ENCODE assay signal across 2 fruit fly cellular contexts in the genomic region with DNA sequence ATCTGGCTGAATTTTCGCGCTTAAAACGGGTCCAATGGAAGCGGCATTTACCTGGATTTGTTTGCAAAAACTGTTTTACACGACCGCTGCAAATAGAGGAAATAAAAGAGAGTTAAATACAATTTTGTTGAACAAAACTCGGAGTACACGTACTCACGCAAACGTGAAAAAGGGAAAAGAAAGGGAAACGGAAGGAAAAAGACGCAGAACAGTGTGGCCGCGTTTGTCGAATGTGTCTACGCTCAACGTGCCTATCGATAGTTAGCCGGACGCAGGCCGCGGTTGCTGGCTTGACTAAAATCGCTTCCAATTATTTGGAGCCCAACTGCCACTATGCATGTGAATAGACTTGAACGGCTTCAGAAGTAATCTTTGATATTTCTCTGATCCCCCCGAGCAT.
TF ChIP-seq lines count a peak whose summit lies in the region.

RpS15Aa (minus strand) TSS at position 252 of the 400 bp plus-strand sequence.

TF ChIP-seq in whole organism, embryonic, 481 proteins besides CTCF, POLR2A, EP300 and RAD21 (continued from another document and continues in another):
- peak; percentile 31; the same call in 1 of the 2 replicates for TF ChIP-seq Drgx (GFP tag; IDR thresholded peaks at IDR 0.05; lab: Robert Waterston, UW)
- no peak for TF ChIP-seq Max (GFP tag; optimal IDR thresholded peaks at IDR 0.05; lab: Kevin White, UChicago)
- no peak for TF ChIP-seq Ada2b (GFP tag; IDR thresholded peaks at IDR 0.05; lab: Robert Waterston, UW)
- TF ChIP-seq HLH3B (GFP tag; IDR thresholded peaks at IDR 0.05; lab: Robert Waterston, UW): peak; percentile 58; the same call in 1 of the 2 replicates
- no peak for TF ChIP-seq cas (GFP tag; IDR thresholded peaks at IDR 0.05; lab: Robert Waterston, UW)
- TF ChIP-seq row (GFP tag; IDR thresholded peaks at IDR 0.05; lab: Robert Waterston, UW): peak; percentile 50
- peak; percentile 36 for TF ChIP-seq da (GFP tag; optimal IDR thresholded peaks at IDR 0.05; lab: Kevin White, UChicago)
- TF ChIP-seq CG11560 (tag; IDR thresholded peaks at IDR 0.05; lab: Robert Waterston, UW): peak; percentile 75
- peak; percentile 68 for TF ChIP-seq CG3995 (GFP tag; optimal IDR thresholded peaks at IDR 0.05; lab: Kevin White, UChicago)
- no peak for TF ChIP-seq Chrac-16 (GFP tag; optimal IDR thresholded peaks at IDR 0.05; lab: Kevin White, UChicago)
- TF ChIP-seq CG6854 (GFP tag; optimal IDR thresholded peaks at IDR 0.05; lab: Kevin White, UChicago): peak; percentile 76
- TF ChIP-seq mam (GFP tag; optimal IDR thresholded peaks at IDR 0.05; lab: Kevin White, UChicago): peak; percentile 73
- TF ChIP-seq org-1 (GFP tag; optimal IDR thresholded peaks at IDR 0.05; lab: Kevin White, UChicago): peak; percentile 60
- TF ChIP-seq run (tag; optimal IDR thresholded peaks at IDR 0.05; lab: Kevin White, UChicago): peak; percentile 38
- TF ChIP-seq Dfd (GFP tag; optimal IDR thresholded peaks at IDR 0.05; lab: Kevin White, UChicago): no peak
- TF ChIP-seq CG13775 (GFP tag; optimal IDR thresholded peaks at IDR 0.05; lab: Kevin White, UChicago): peak; percentile 86
- peak; percentile 55 for TF ChIP-seq CG1529 (GFP tag; optimal IDR thresholded peaks at IDR 0.05; lab: Kevin White, UChicago)
- TF ChIP-seq insv (GFP tag; optimal IDR thresholded peaks at IDR 0.05; lab: Kevin White, UChicago): peak in 1 of 2 experiments; percentile 55
- TF ChIP-seq CG2116 (GFP tag; optimal IDR thresholded peaks at IDR 0.05; lab: Kevin White, UChicago): peak; percentile 62
- TF ChIP-seq lov (optimal IDR thresholded peaks at IDR 0.05; lab: Kevin White, UChicago): no peak
- TF ChIP-seq lov (GFP tag; IDR thresholded peaks at IDR 0.05; lab: Robert Waterston, UW): peak; percentile 90
- TF ChIP-seq Eip74EF (GFP tag; optimal IDR thresholded peaks at IDR 0.05; lab: Kevin White, UChicago): peak in 1 of 2 experiments; percentile 44
- peak; percentile 3 for TF ChIP-seq Tbp (GFP tag; optimal IDR thresholded peaks at IDR 0.05; lab: Kevin White, UChicago)
- peak; percentile 12 for TF ChIP-seq oc (tag; optimal IDR thresholded peaks at IDR 0.05; lab: Kevin White, UChicago)
- peak; percentile 77 for TF ChIP-seq HmgD (GFP tag; optimal IDR thresholded peaks at IDR 0.05; lab: Kevin White, UChicago)
- peak; percentile 38 for TF ChIP-seq bigmax (GFP tag; optimal IDR thresholded peaks at IDR 0.05; lab: Kevin White, UChicago)
- peak; percentile 84 for TF ChIP-seq CG15514 (GFP tag; optimal IDR thresholded peaks at IDR 0.05; lab: Kevin White, UChicago)
- peak; percentile 39; the same call in 1 of the 2 replicates for TF ChIP-seq crol (GFP tag; IDR thresholded peaks at IDR 0.05; lab: Robert Waterston, UW)
- peak; percentile 55 for TF ChIP-seq trem (tag; optimal IDR thresholded peaks at IDR 0.05; lab: Kevin White, UChicago)
- TF ChIP-seq CG9437 (GFP tag; optimal IDR thresholded peaks at IDR 0.05; lab: Kevin White, UChicago): peak; percentile 43
- peak; percentile 49 for TF ChIP-seq CG18011 (GFP tag; optimal IDR thresholded peaks at IDR 0.05; lab: Kevin White, UChicago)
- peak; percentile 85 for TF ChIP-seq CG18619 (GFP tag; optimal IDR thresholded peaks at IDR 0.05; lab: Kevin White, UChicago)
- TF ChIP-seq vvl (GFP tag; IDR thresholded peaks at IDR 0.05; lab: Robert Waterston, UW): peak; percentile 91
- TF ChIP-seq CG7372 (GFP tag; IDR thresholded peaks at IDR 0.05; lab: Robert Waterston, UW): peak; percentile 71; the same call in 1 of the 2 replicates
- TF ChIP-seq Lim3 (GFP tag; IDR thresholded peaks at IDR 0.05; lab: Robert Waterston, UW): peak; percentile 38; the same call in 1 of the 2 replicates
- TF ChIP-seq CG1792 (GFP tag; optimal IDR thresholded peaks at IDR 0.05; lab: Kevin White, UChicago): peak; percentile 45
- TF ChIP-seq tll (GFP tag; optimal IDR thresholded peaks at IDR 0.05; lab: Kevin White, UChicago): no peak
- peak; percentile 34 for TF ChIP-seq cato (GFP tag; optimal IDR thresholded peaks at IDR 0.05; lab: Kevin White, UChicago; ENCODE audit: borderline replicate concordance)
- TF ChIP-seq CG3838 (GFP tag; optimal IDR thresholded peaks at IDR 0.05; lab: Kevin White, UChicago): no peak
- TF ChIP-seq Asciz (GFP tag; optimal IDR thresholded peaks at IDR 0.05; lab: Kevin White, UChicago): peak; percentile 78
- TF ChIP-seq B-H2 (GFP tag; optimal IDR thresholded peaks at IDR 0.05; lab: Kevin White, UChicago): peak; percentile 84
- peak; percentile 46 for TF ChIP-seq chn (GFP tag; optimal IDR thresholded peaks at IDR 0.05; lab: Kevin White, UChicago)
- TF ChIP-seq CG12155 (GFP tag; optimal IDR thresholded peaks at IDR 0.05; lab: Kevin White, UChicago): peak; percentile 27
- TF ChIP-seq az2 (GFP tag; optimal IDR thresholded peaks at IDR 0.05; lab: Kevin White, UChicago): peak; percentile 33
- peak; percentile 35 for TF ChIP-seq gcm2 (GFP tag; optimal IDR thresholded peaks at IDR 0.05; lab: Kevin White, UChicago)
- peak; percentile 42 for TF ChIP-seq CG12104 (GFP tag; optimal IDR thresholded peaks at IDR 0.05; lab: Kevin White, UChicago)
- TF ChIP-seq ranshi (GFP tag; IDR thresholded peaks at IDR 0.05; lab: Robert Waterston, UW): peak; percentile 81
- TF ChIP-seq Ssrp (tag; optimal IDR thresholded peaks at IDR 0.05; lab: Kevin White, UChicago): peak; percentile 22
- peak; percentile 81 for TF ChIP-seq amos (GFP tag; IDR thresholded peaks at IDR 0.05; lab: Robert Waterston, UW; ENCODE audit: partially characterized antibody)
- peak; percentile 62 for TF ChIP-seq CG1647 (GFP tag; optimal IDR thresholded peaks at IDR 0.05; lab: Kevin White, UChicago)
- no peak for TF ChIP-seq prd (optimal IDR thresholded peaks at IDR 0.05; lab: Kevin White, UChicago)
- peak; percentile 67 for TF ChIP-seq prd (GFP tag; IDR thresholded peaks at IDR 0.05; lab: Robert Waterston, UW)
- peak; percentile 39 for TF ChIP-seq ems (GFP tag; optimal IDR thresholded peaks at IDR 0.05; lab: Kevin White, UChicago)
- peak; percentile 54 for TF ChIP-seq Hand (GFP tag; optimal IDR thresholded peaks at IDR 0.05; lab: Kevin White, UChicago)
- TF ChIP-seq ac (GFP tag; optimal IDR thresholded peaks at IDR 0.05; lab: Kevin White, UChicago): peak; percentile 53
- TF ChIP-seq onecut (GFP tag; IDR thresholded peaks at IDR 0.05; lab: Robert Waterston, UW): peak; percentile 79
- peak; percentile 34 for TF ChIP-seq grn (GFP tag; optimal IDR thresholded peaks at IDR 0.05; lab: Kevin White, UChicago)
- 0 out of 2 replicates have a peak, but pooled peaks have one; percentile 26 for TF ChIP-seq hbn (GFP tag; IDR thresholded peaks at IDR 0.05; lab: Robert Waterston, UW; ENCODE audit: partially characterized antibody)
- peak; percentile 1 for TF ChIP-seq Dp (GFP tag; optimal IDR thresholded peaks at IDR 0.05; lab: Kevin White, UChicago)
- TF ChIP-seq CG11085 (GFP tag; IDR thresholded peaks at IDR 0.05; lab: Robert Waterston, UW): peak; percentile 87
- TF ChIP-seq stc (GFP tag; IDR thresholded peaks at IDR 0.05; lab: Robert Waterston, UW): peak; percentile 68
- peak; percentile 68 for TF ChIP-seq CG15011 (GFP tag; optimal IDR thresholded peaks at IDR 0.05; lab: Kevin White, UChicago)

TF ChIP-seq in whole organism, prepupa, 60 proteins besides CTCF, POLR2A, EP300 and RAD21 (continued from another document):
- TF ChIP-seq CG6854 (GFP tag; optimal IDR thresholded peaks at IDR 0.05; lab: Kevin White, UChicago): peak; percentile 89
- TF ChIP-seq Lpt (GFP tag; optimal IDR thresholded peaks at IDR 0.05; lab: Kevin White, UChicago): no peak
- TF ChIP-seq Hr39 (GFP tag; optimal IDR thresholded peaks at IDR 0.05; lab: Kevin White, UChicago): peak; percentile 65
- TF ChIP-seq topi (GFP tag; optimal IDR thresholded peaks at IDR 0.05; lab: Kevin White, UChicago): peak; percentile 61
- TF ChIP-seq CG8319 (GFP tag; optimal IDR thresholded peaks at IDR 0.05; lab: Kevin White, UChicago): peak; percentile 39
- TF ChIP-seq CG31627 (GFP tag; optimal IDR thresholded peaks at IDR 0.05; lab: Kevin White, UChicago): peak; percentile 71
- TF ChIP-seq Met (GFP tag; optimal IDR thresholded peaks at IDR 0.05; lab: Kevin White, UChicago): peak; percentile 66
- peak; percentile 69 for TF ChIP-seq lz (GFP tag; optimal IDR thresholded peaks at IDR 0.05; lab: Kevin White, UChicago)
- TF ChIP-seq Ets21C (GFP tag; optimal IDR thresholded peaks at IDR 0.05; lab: Kevin White, UChicago): peak; percentile 36
- TF ChIP-seq Ets96B (tag; optimal IDR thresholded peaks at IDR 0.05; lab: Kevin White, UChicago): peak; percentile 22
- no peak for TF ChIP-seq svp (GFP tag; lab: Kevin White, UChicago)
